Worm (Caenorhabditis elegans) whole organism, L1 larva: ENCODE results near the gene fbxa-139.

Experiments used
- jun-1 ChIP-seq: fragments of 150-350 bp; optimal IDR thresholded peaks from 2 replicates; lab custom pipeline; 2014; ENCODE audit warnings: missing biosample characterization, missing genetic modification reagents, missing genetic modification characterization
- lin-15B ChIP-seq: fragments of 150-350 bp; sonication (generic microtip); optimal IDR thresholded peaks from 3 replicates; lab custom pipeline; 2014; ENCODE audit warnings: missing biosample characterization, missing genetic modification characterization
- mep-1 ChIP-seq: fragments of 150-350 bp; optimal IDR thresholded peaks from 2 replicates; lab custom pipeline; 2014; ENCODE audit warnings: missing biosample characterization, missing genetic modification characterization
- unc-130 ChIP-seq: fragments of 150-350 bp; optimal IDR thresholded peaks from 2 replicates; lab custom pipeline; 2017; ENCODE audit warnings: missing biosample characterization, missing genetic modification characterization, inconsistent platforms

DNA sequence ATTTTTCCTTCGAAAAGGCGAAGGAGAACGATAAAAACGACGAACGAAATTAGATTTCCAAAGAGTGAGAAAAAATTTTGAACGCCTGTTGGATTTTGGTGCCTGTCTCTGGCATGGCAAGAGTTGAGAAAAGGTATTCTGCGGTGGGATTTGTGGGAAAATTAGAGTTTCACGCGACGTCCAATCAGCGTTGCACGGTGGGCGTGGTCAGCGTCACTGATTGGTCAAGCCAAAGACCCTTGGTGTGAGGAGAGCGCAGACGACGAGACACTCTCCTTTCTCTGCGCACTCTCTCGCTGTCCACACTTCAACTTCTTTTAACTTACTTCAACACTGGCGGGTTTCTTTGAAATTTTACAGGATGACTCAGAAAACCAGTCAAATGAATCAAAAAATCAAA lies 31.9 kb downstream of the fbxa-139 start:
- TF ChIP-seq unc-130 (tag; lab: Kevin White, UChicago) = no peak
- no peak for TF ChIP-seq jun-1 (tag; lab: Kevin White, UChicago)
- TF ChIP-seq lin-15B = no peak
- no peak for TF ChIP-seq mep-1 (tag; lab: Kevin White, UChicago)
